Worm (Caenorhabditis elegans) whole organism, young adult: Measurements from ENCODE around the gene srx-46.

Experiments used
- F52B5.7 ChIP-seq: sonication (generic microtip); optimal IDR thresholded peaks from 2 replicates; lab custom pipeline; 2016; ENCODE audit warnings: mild to moderate bottlenecking, missing genetic modification characterization, missing compliant biosample characterization
- K12H6.12 ChIP-seq: fragments of 200-800 bp; sonication (Bioruptor generic); optimal IDR thresholded peaks from 2 replicates; lab custom pipeline; 2018; ENCODE audit warnings: mild to moderate bottlenecking, missing genetic modification characterization, missing compliant biosample characterization
- T26A5.8 ChIP-seq: sonication (generic microtip); optimal IDR thresholded peaks from 2 replicates; lab custom pipeline; 2016; ENCODE audit warnings: missing genetic modification characterization, missing compliant biosample characterization
- bed-1 ChIP-seq: fragments of 200-800 bp; sonication (Bioruptor generic); IDR thresholded peaks from 2 replicates; pipeline ENCODE4 v1.3.6; 2022; ENCODE audit warnings: missing genetic modification reagents, missing genetic modification characterization, missing compliant biosample characterization
- ets-4 ChIP-seq: fragments of 200-800 bp; sonication (Bioruptor generic); optimal IDR thresholded peaks from 2 replicates; lab custom pipeline; 2018; ENCODE audit warnings: mild to moderate bottlenecking, missing genetic modification characterization, missing compliant biosample characterization
- lag-1 ChIP-seq: fragments of 200-800 bp; sonication (Bioruptor generic); IDR thresholded peaks from 2 replicates; pipeline ENCODE4 v1.3.6; 2022; ENCODE audit warnings: missing genetic modification reagents, missing genetic modification characterization, missing compliant biosample characterization
- lin-26 ChIP-seq: fragments of 200-800 bp; sonication (Bioruptor generic); IDR thresholded peaks from 2 replicates; pipeline ENCODE4 v1.3.6; 2022; ENCODE audit warnings: missing genetic modification reagents, missing genetic modification characterization, missing compliant biosample characterization
- nfya-1 ChIP-seq: sonication (generic microtip); optimal IDR thresholded peaks from 2 replicates; lab custom pipeline; 2017; ENCODE audit warnings: antibody characterized with exemption, missing compliant biosample characterization, missing genetic modification characterization, borderline replicate concordance; ENCODE audit not compliant: insufficient read depth
- pha-4 ChIP-seq: fragments of 150-350 bp; sonication (generic microtip); optimal IDR thresholded peaks from 2 replicates; lab custom pipeline; 2014; ENCODE audit warnings: missing biosample characterization, missing genetic modification reagents, missing genetic modification characterization
- snpc-4 ChIP-seq, 5 experiments: fragments of 150-350 bp in 1 of 5; sonication (generic microtip) in 4 of 5; optimal IDR thresholded peaks; 2 replicates each; lab custom pipeline; 2014 to 2018; ENCODE audit warnings: missing genetic modification characterization in 5 of 5, missing biosample characterization in 3 of 5, antibody characterized with exemption in 2 of 5, mild to moderate bottlenecking in 2 of 5, missing compliant biosample characterization in 2 of 5, missing genotype in 2 of 5, moderate library complexity in 2 of 5, missing genetic modification reagents in 1 of 5
- unc-62 ChIP-seq: fragments of 150-350 bp; optimal IDR thresholded peaks from 2 replicates; lab custom pipeline; 2014; ENCODE audit warnings: missing biosample characterization, missing genetic modification reagents, missing genetic modification characterization
- zim-3 ChIP-seq: sonication (generic microtip); optimal IDR thresholded peaks from 2 replicates; lab custom pipeline; 2017; ENCODE audit warnings: mild to moderate bottlenecking, missing genetic modification characterization, moderate library complexity, missing compliant biosample characterization

- TF ChIP-seq unc-62 (GFP tag; lab: Kevin White, UChicago) (no peak), lin-26 (no peak), lag-1 (GFP tag; lab: Robert Waterston, UW) (no peak), nfya-1 (no peak), ets-4 (GFP tag; lab: Kevin White, UChicago) (no peak), K12H6.12 (tag; lab: Kevin White, UChicago) (no peak), snpc-4 (GFP tag; optimal IDR thresholded peaks at IDR 0.05; lab: Kevin White, UChicago) (no peak), snpc-4 (tag; optimal IDR thresholded peaks at IDR 0.05; lab: Kevin White, UChicago) (no peak), zim-3 (tag; lab: Kevin White, UChicago) (no peak), F52B5.7 (tag; lab: Kevin White, UChicago) (no peak), T26A5.8 (tag; lab: Kevin White, UChicago) (no peak), bed-1 (GFP tag; lab: Robert Waterston, UW) (no peak), pha-4 (tag; lab: Kevin White, UChicago) (no peak)
Measured at ce11 chrV:9328670-9329069, 24.4 kb upstream of the srx-46 start, which contains the start of gene K07B1.4.
